Worm (Caenorhabditis elegans): Measurements from ENCODE around the gene T10C6.15.

- TF ChIP-seq flt-1 (GFP tag; IDR thresholded peaks at IDR 0.05), result no peak
- no peak for TF ChIP-seq hmbx-1 (tag; optimal IDR thresholded peaks at IDR 0.05)
- TF ChIP-seq pes-1 (GFP tag; IDR thresholded peaks at IDR 0.05), result no peak
- no peak for TF ChIP-seq ama-1 (optimal IDR thresholded peaks at IDR 0.05)
- TF ChIP-seq ets-7 (tag; optimal IDR thresholded peaks at IDR 0.05), result no peak
- no peak for TF ChIP-seq ceh-36 (tag; optimal IDR thresholded peaks at IDR 0.05)
- TF ChIP-seq scrt-1 (GFP tag; IDR thresholded peaks at IDR 0.05), result no peak
- no peak for TF ChIP-seq hnd-1 (tag; optimal IDR thresholded peaks at IDR 0.05)
These were observed 9.3 kb upstream of the T10C6.15 start, which contains the start of gene F14H3.4 for ce11 chrV:16055031-16055430.

Measured in whole organism, early embryonic.